Fruit fly (Drosophila melanogaster): ENCODE data around the gene CG11694.

The CG11694 gene

DNA sequence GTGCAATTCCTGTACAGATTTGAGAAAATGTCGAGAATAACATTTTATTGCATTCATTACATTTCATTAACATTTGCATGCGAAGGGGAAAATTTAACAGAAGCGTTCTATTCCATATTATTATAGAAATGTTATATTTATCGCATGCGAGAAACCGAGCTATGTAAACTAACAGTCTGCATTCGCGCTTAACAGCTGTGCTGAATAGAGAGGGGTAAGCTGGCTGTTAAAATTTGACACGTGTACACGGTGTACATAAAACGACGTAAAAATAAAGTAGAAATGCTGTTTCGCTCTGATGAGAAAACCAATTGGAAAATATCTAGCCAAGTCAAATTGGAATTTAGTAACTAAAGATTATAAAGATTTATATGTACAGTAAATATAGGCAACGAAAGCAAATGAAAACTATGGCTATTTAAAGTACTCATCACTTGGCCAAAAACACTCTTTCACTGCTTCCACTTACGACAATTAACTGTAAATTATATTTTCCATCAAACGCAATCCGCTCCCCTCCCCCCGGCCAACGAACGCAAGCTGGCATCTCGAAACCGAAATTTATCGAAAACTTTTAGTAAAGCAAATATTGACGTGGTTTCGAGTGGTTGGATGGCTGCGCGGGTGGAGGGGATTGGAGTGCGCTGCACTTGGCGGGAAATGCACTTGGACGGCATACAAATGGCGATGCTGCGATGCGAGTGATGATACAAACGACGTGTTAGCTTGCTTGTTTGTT is 5.6 kb downstream of the CG11694 start (continued):
- TF ChIP-seq Dll (GFP tag; IDR thresholded peaks at IDR 0.05; ENCODE audit: partially characterized antibody): peak; percentile 25; the same call in 1 of the 4 replicates
- no peak for TF ChIP-seq Hey (tag; optimal IDR thresholded peaks at IDR 0.05)
- TF ChIP-seq cas (GFP tag; IDR thresholded peaks at IDR 0.05): no peak
- TF ChIP-seq pnt (GFP tag; optimal IDR thresholded peaks at IDR 0.05): no peak
- TF ChIP-seq Dref (GFP tag; IDR thresholded peaks at IDR 0.05): no peak
- TF ChIP-seq Meics (GFP tag; optimal IDR thresholded peaks at IDR 0.05): no peak
- no peak for TF ChIP-seq CG2120 (GFP tag; optimal IDR thresholded peaks at IDR 0.05)
- no peak for TF ChIP-seq CG4282 (GFP tag; optimal IDR thresholded peaks at IDR 0.05)
- TF ChIP-seq CG3838 (GFP tag; optimal IDR thresholded peaks at IDR 0.05): no peak
- TF ChIP-seq lola (GFP tag; optimal IDR thresholded peaks at IDR 0.05): no peak
- no peak for TF ChIP-seq ssp (GFP tag; IDR thresholded peaks at IDR 0.05)
- TF ChIP-seq Camta (GFP tag; optimal IDR thresholded peaks at IDR 0.05): no peak
- TF ChIP-seq CG13287 (GFP tag; IDR thresholded peaks at IDR 0.05; ENCODE audit: partially characterized antibody): peak; percentile 23; the same call in 1 of the 2 replicates
- peak; percentile 68 for TF ChIP-seq amos (GFP tag; IDR thresholded peaks at IDR 0.05; ENCODE audit: partially characterized antibody)
- no peak for TF ChIP-seq CG33213 (GFP tag; optimal IDR thresholded peaks at IDR 0.05)
- no peak for TF ChIP-seq CG10565 (GFP tag; optimal IDR thresholded peaks at IDR 0.05)
- TF ChIP-seq CHES-1-like (GFP tag; optimal IDR thresholded peaks at IDR 0.05): no peak
- no peak for TF ChIP-seq bigmax (GFP tag; optimal IDR thresholded peaks at IDR 0.05)
- no peak for TF ChIP-seq NfI (GFP tag; optimal IDR thresholded peaks at IDR 0.05)
- TF ChIP-seq ci (GFP tag; IDR thresholded peaks at IDR 0.05): 0 out of 3 replicates have a peak, but pooled peaks have one; percentile 20
- 0 out of 2 replicates have a peak, but pooled peaks have one; percentile 14 for TF ChIP-seq E2f2 (GFP tag; IDR thresholded peaks at IDR 0.05)
- no peak for TF ChIP-seq CG8089 (GFP tag; optimal IDR thresholded peaks at IDR 0.05)
- TF ChIP-seq HLH4C (GFP tag; IDR thresholded peaks at IDR 0.05; ENCODE audit: partially characterized antibody): no peak
- TF ChIP-seq CG1602 (GFP tag; optimal IDR thresholded peaks at IDR 0.05): no peak
- TF ChIP-seq ranshi (GFP tag; IDR thresholded peaks at IDR 0.05): no peak
- no peak for TF ChIP-seq D19B (GFP tag; optimal IDR thresholded peaks at IDR 0.05)
- no peak for TF ChIP-seq H2.0 (GFP tag; IDR thresholded peaks at IDR 0.05)
- no peak for TF ChIP-seq Doc3 (GFP tag; IDR thresholded peaks at IDR 0.05; ENCODE audit: partially characterized antibody)
- no peak for TF ChIP-seq tll (GFP tag; optimal IDR thresholded peaks at IDR 0.05)
- TF ChIP-seq bbx (GFP tag; IDR thresholded peaks at IDR 0.05; ENCODE audit: partially characterized antibody): peak; percentile 62; the same call in 1 of the 2 replicates
- TF ChIP-seq sug (tag; optimal IDR thresholded peaks at IDR 0.05): no peak
- no peak for TF ChIP-seq CG4328 (GFP tag; optimal IDR thresholded peaks at IDR 0.05)
- no peak for TF ChIP-seq fd102C (GFP tag; optimal IDR thresholded peaks at IDR 0.05)
- no peak for TF ChIP-seq tap (tag; optimal IDR thresholded peaks at IDR 0.05)
- TF ChIP-seq Gug (GFP tag; IDR thresholded peaks at IDR 0.05): no peak
- no peak for TF ChIP-seq CG14441 (GFP tag; IDR thresholded peaks at IDR 0.05)
- TF ChIP-seq D (optimal IDR thresholded peaks at IDR 0.05): peak; percentile 37
- TF ChIP-seq D (GFP tag; optimal IDR thresholded peaks at IDR 0.05): no peak
- TF ChIP-seq CG18011 (GFP tag; optimal IDR thresholded peaks at IDR 0.05): no peak
- TF ChIP-seq CG2202 (tag; optimal IDR thresholded peaks at IDR 0.05): no peak
- 0 out of 2 replicates have a peak, but pooled peaks have one; percentile 17 for TF ChIP-seq Atf6 (GFP tag; IDR thresholded peaks at IDR 0.05)
- no peak for TF ChIP-seq wek (GFP tag; optimal IDR thresholded peaks at IDR 0.05)
- peak; percentile 51 for TF ChIP-seq ATbp (GFP tag; optimal IDR thresholded peaks at IDR 0.05)
- TF ChIP-seq hbn (GFP tag; IDR thresholded peaks at IDR 0.05; ENCODE audit: partially characterized antibody): no peak
- no peak for TF ChIP-seq nerfin-2 (GFP tag; IDR thresholded peaks at IDR 0.05; ENCODE audit: partially characterized antibody)
- peak; percentile 45; the same call in 1 of the 3 replicates for TF ChIP-seq CG2199 (GFP tag; IDR thresholded peaks at IDR 0.05)
- TF ChIP-seq CG10274 (GFP tag; optimal IDR thresholded peaks at IDR 0.05): no peak
- no peak for TF ChIP-seq CG13775 (GFP tag; optimal IDR thresholded peaks at IDR 0.05)
- TF ChIP-seq CkIIα-i1 (GFP tag; IDR thresholded peaks at IDR 0.05): no peak

Data from whole organism, embryonic.